Worm (Caenorhabditis elegans) whole organism, L2 larva: Measurements from ENCODE around the gene Y53F4B.62.

Experiments used
- C34F6.9 ChIP-seq: fragments of 150-350 bp; optimal IDR thresholded peaks from 2 replicates; lab custom pipeline; 2014; ENCODE audit warnings: missing biosample characterization, missing genetic modification characterization
- F13H6.1 ChIP-seq: sonication (generic microtip); optimal IDR thresholded peaks from 2 replicates; lab custom pipeline; 2016; ENCODE audit warnings: missing genetic modification characterization, missing compliant biosample characterization
- R02D3.7 ChIP-seq: fragments of 150-350 bp; optimal IDR thresholded peaks from 2 replicates; lab custom pipeline; 2014; ENCODE audit warnings: missing biosample characterization, missing genetic modification characterization
- Y55F3AM.14 ChIP-seq: fragments of 200-800 bp; sonication (Bioruptor generic); optimal IDR thresholded peaks from 2 replicates; lab custom pipeline; 2018; ENCODE audit warnings: mild to moderate bottlenecking, missing genetic modification characterization, missing compliant biosample characterization
- ZK546.5 ChIP-seq: sonication (generic microtip); optimal IDR thresholded peaks from 2 replicates; lab custom pipeline; 2017; ENCODE audit warnings: missing biosample characterization, missing genetic modification characterization
- ama-1 ChIP-seq: fragments of 150-350 bp; optimal IDR thresholded peaks from 2 replicates; lab custom pipeline; 2018; ENCODE audit warnings: inconsistent platforms
- blmp-1 ChIP-seq: sonication (generic microtip); optimal IDR thresholded peaks from 2 replicates; lab custom pipeline; 2017; ENCODE audit warnings: missing genetic modification characterization, mild to moderate bottlenecking, missing compliant biosample characterization, antibody characterized with exemption, moderate library complexity; ENCODE audit not compliant: insufficient read depth
- ceh-16 ChIP-seq: fragments of 150-350 bp; optimal IDR thresholded peaks from 2 replicates; lab custom pipeline; 2014; ENCODE audit warnings: missing biosample characterization, missing genetic modification characterization
- crh-2 ChIP-seq: sonication (generic microtip); optimal IDR thresholded peaks from 2 replicates; lab custom pipeline; 2017; ENCODE audit warnings: missing biosample characterization, missing genetic modification characterization
- dmd-4 ChIP-seq: sonication (generic microtip); optimal IDR thresholded peaks from 2 replicates; lab custom pipeline; 2017; ENCODE audit warnings: missing biosample characterization, missing genetic modification characterization
- egl-27 ChIP-seq: sonication (generic microtip); optimal IDR thresholded peaks from 3 replicates; lab custom pipeline; 2017; ENCODE audit warnings: missing biosample characterization, missing genetic modification reagents, missing genetic modification characterization
- elt-1 ChIP-seq: fragments of 150-350 bp; optimal IDR thresholded peaks from 2 replicates; lab custom pipeline; 2014; ENCODE audit warnings: missing biosample characterization, missing genetic modification characterization
- elt-3 ChIP-seq: sonication (generic microtip); optimal IDR thresholded peaks from 2 replicates; lab custom pipeline; 2017; ENCODE audit warnings: missing biosample characterization, missing genetic modification characterization
- fos-1 ChIP-seq: fragments of 150-350 bp; optimal IDR thresholded peaks from 2 replicates; lab custom pipeline; 2014; ENCODE audit warnings: missing biosample characterization, missing genetic modification characterization
- gmeb-1 ChIP-seq: fragments of 150-350 bp; optimal IDR thresholded peaks from 2 replicates; lab custom pipeline; 2014; ENCODE audit warnings: missing biosample characterization, missing genetic modification characterization
- lin-11 ChIP-seq: fragments of 150-350 bp; sonication (generic microtip); optimal IDR thresholded peaks from 2 replicates; lab custom pipeline; 2014; ENCODE audit warnings: missing biosample characterization, missing genetic modification characterization, inconsistent platforms, mixed read lengths
- lin-13 ChIP-seq: fragments of 150-350 bp; optimal IDR thresholded peaks from 2 replicates; lab custom pipeline; 2014; ENCODE audit warnings: missing biosample characterization, missing genetic modification reagents, missing genetic modification characterization
- lin-39 ChIP-seq: fragments of 150-350 bp; optimal IDR thresholded peaks from 2 replicates; lab custom pipeline; 2014; ENCODE audit warnings: missing biosample characterization, missing genetic modification reagents, missing genetic modification characterization
- lsy-2 ChIP-seq, 2 experiments: fragments of 150-350 bp in 1 of 2; sonication (generic microtip) in 1 of 2; optimal IDR thresholded peaks; 2 replicates each; lab custom pipeline; 2014 to 2017; ENCODE audit warnings: missing biosample characterization in 2 of 2, missing genetic modification characterization in 2 of 2
- mab-5 ChIP-seq: fragments of 150-350 bp; optimal IDR thresholded peaks from 2 replicates; lab custom pipeline; 2014; ENCODE audit warnings: missing biosample characterization, missing genetic modification characterization
- mdl-1 ChIP-seq, 2 experiments: fragments of 150-350 bp in 1 of 2; sonication (generic microtip) in 1 of 2; optimal IDR thresholded peaks; 2 replicates each; lab custom pipeline; 2017; ENCODE audit warnings: missing biosample characterization in 2 of 2, missing genetic modification characterization in 2 of 2
- nhr-11 ChIP-seq: fragments of 150-350 bp; optimal IDR thresholded peaks from 2 replicates; lab custom pipeline; 2014; ENCODE audit warnings: missing biosample characterization, missing genetic modification characterization
- nhr-12 ChIP-seq: fragments of 150-350 bp; optimal IDR thresholded peaks from 2 replicates; lab custom pipeline; 2014; ENCODE audit warnings: missing biosample characterization, missing genetic modification characterization
- nhr-129 ChIP-seq: fragments of 150-350 bp; optimal IDR thresholded peaks from 2 replicates; lab custom pipeline; 2014; ENCODE audit warnings: missing biosample characterization, missing genetic modification characterization
- nhr-21 ChIP-seq: fragments of 150-350 bp; optimal IDR thresholded peaks from 2 replicates; lab custom pipeline; 2014; ENCODE audit warnings: missing biosample characterization, missing genetic modification characterization
- nhr-25 ChIP-seq: fragments of 150-350 bp; sonication (generic microtip); optimal IDR thresholded peaks from 3 replicates; lab custom pipeline; 2014; ENCODE audit warnings: missing biosample characterization, missing genetic modification characterization
- nhr-6 ChIP-seq: fragments of 150-350 bp; optimal IDR thresholded peaks from 2 replicates; lab custom pipeline; 2014; ENCODE audit warnings: missing biosample characterization, missing genetic modification characterization
- nhr-77 ChIP-seq: fragments of 150-350 bp; optimal IDR thresholded peaks from 2 replicates; lab custom pipeline; 2014; ENCODE audit warnings: missing biosample characterization, missing genetic modification characterization
- sem-4 ChIP-seq: fragments of 150-350 bp; optimal IDR thresholded peaks from 2 replicates; lab custom pipeline; 2014; ENCODE audit warnings: missing biosample characterization, missing genetic modification reagents, missing genetic modification characterization
- skn-1 ChIP-seq: sonication (generic microtip); optimal IDR thresholded peaks from 2 replicates; lab custom pipeline; 2017; ENCODE audit warnings: missing biosample characterization, missing genetic modification characterization
- sma-3 ChIP-seq: sonication (generic microtip); optimal IDR thresholded peaks from 2 replicates; lab custom pipeline; 2016; ENCODE audit warnings: missing genetic modification reagents, missing genetic modification characterization, missing compliant biosample characterization
- sma-9 ChIP-seq, 2 experiments: fragments of 150-350 bp in 1 of 2; sonication (generic microtip) in 1 of 2; optimal IDR thresholded peaks; 2 replicates each; lab custom pipeline; 2014 to 2016; ENCODE audit warnings: missing genetic modification characterization in 2 of 2, mild to moderate bottlenecking in 1 of 2, missing biosample characterization in 1 of 2, missing compliant biosample characterization in 1 of 2, missing genetic modification reagents in 1 of 2, moderate library complexity in 1 of 2
- unc-39 ChIP-seq: fragments of 150-350 bp; optimal IDR thresholded peaks from 2 replicates; lab custom pipeline; 2014; ENCODE audit warnings: missing biosample characterization, missing genetic modification characterization
- unc-55 ChIP-seq: fragments of 150-350 bp; sonication (generic microtip); optimal IDR thresholded peaks from 3 replicates; lab custom pipeline; 2014; ENCODE audit warnings: missing biosample characterization, missing genetic modification reagents, missing genetic modification characterization
- zag-1 ChIP-seq: fragments of 150-350 bp; optimal IDR thresholded peaks from 2 replicates; lab custom pipeline; 2014; ENCODE audit warnings: missing biosample characterization, missing genetic modification characterization
- ztf-1 ChIP-seq: fragments of 200-800 bp; sonication (Bioruptor generic); conservative IDR thresholded peaks from 2 replicates; pipeline ENCODE4 v1.3.6; 2022; ENCODE audit warnings: missing genetic modification characterization, missing compliant biosample characterization
- ztf-11 ChIP-seq: sonication (generic microtip); optimal IDR thresholded peaks from 2 replicates; lab custom pipeline; 2017; ENCODE audit warnings: missing biosample characterization, missing genetic modification characterization
- ztf-4 ChIP-seq: fragments of 150-350 bp; optimal IDR thresholded peaks from 2 replicates; lab custom pipeline; 2014; ENCODE audit warnings: missing biosample characterization, missing genetic modification characterization

Gene Y53F4B.62

ce11 chrII:15111352-15111751 is 19.1 kb downstream of the Y53F4B.62 start:
- no peak for TF ChIP-seq unc-55 (GFP tag; lab: Kevin White, UChicago)
- peak; percentile 4 for TF ChIP-seq gmeb-1 (tag; lab: Kevin White, UChicago)
- TF ChIP-seq ztf-11, result no peak
- TF ChIP-seq fos-1 (tag; lab: Kevin White, UChicago), result peak; percentile 65
- TF ChIP-seq C34F6.9 (tag; lab: Kevin White, UChicago), result no peak
- peak; percentile 53 for TF ChIP-seq crh-2 (tag; lab: Kevin White, UChicago)
- peak; percentile 37 for TF ChIP-seq blmp-1 (tag; lab: Kevin White, UChicago)
- peak; percentile 22 for TF ChIP-seq nhr-129

DNA sequence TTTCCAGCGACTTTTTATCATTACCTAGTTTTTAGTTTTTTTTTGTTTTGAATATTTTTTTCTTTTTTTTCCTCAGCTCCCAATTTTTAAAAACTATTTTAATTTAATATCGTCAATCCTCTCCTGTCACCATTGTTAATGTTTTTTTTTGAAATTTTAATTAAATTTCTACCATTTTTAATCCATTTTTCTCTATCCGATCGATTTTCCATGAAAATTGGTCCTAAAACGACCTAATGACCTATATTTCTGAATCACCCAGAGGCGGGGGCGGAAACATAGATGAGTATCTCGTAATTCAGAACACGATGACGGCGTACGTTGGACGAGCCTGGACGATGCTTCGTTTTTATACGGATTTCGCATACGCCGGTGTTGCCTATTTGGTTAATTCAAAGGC is 20.6 kb downstream of the Y53F4B.62 start, which contains the start of gene Y53F4B.39:
Gene Y53F4B.39 (plus strand): TSS at position 301 of the 400 bp plus-strand sequence.
- TF ChIP-seq fos-1 (tag; lab: Kevin White, UChicago), result no peak
- no peak for TF ChIP-seq nhr-6 (tag; lab: Kevin White, UChicago)
- no peak for TF ChIP-seq zag-1 (tag; lab: Kevin White, UChicago)
- no peak for TF ChIP-seq ama-1 (lab: Kevin White, UChicago)
- no peak for TF ChIP-seq R02D3.7 (tag; lab: Kevin White, UChicago)
- no peak for TF ChIP-seq dmd-4 (tag; lab: Kevin White, UChicago)
- TF ChIP-seq sma-3 (GFP tag; lab: Kevin White, UChicago), result no peak
- TF ChIP-seq lin-11 (tag; lab: Kevin White, UChicago), result no peak
- no peak for TF ChIP-seq ZK546.5

- no peak for TF ChIP-seq blmp-1 (tag; lab: Kevin White, UChicago)
- no peak for TF ChIP-seq ztf-11
- no peak for TF ChIP-seq sem-4 (tag; lab: Kevin White, UChicago)
- TF ChIP-seq fos-1 (tag; lab: Kevin White, UChicago), result no peak
- TF ChIP-seq crh-2 (tag; lab: Kevin White, UChicago), result no peak
- TF ChIP-seq unc-55 (GFP tag; lab: Kevin White, UChicago), result no peak
- TF ChIP-seq nhr-6 (tag; lab: Kevin White, UChicago), result no peak
- TF ChIP-seq dmd-4 (tag; lab: Kevin White, UChicago), result no peak
- TF ChIP-seq gmeb-1 (tag; lab: Kevin White, UChicago), result no peak
- TF ChIP-seq elt-1, result no peak
- no peak for TF ChIP-seq sma-9 (GFP tag; optimal IDR thresholded peaks at IDR 0.05; lab: Kevin White, UChicago)
- TF ChIP-seq sma-9 (tag; optimal IDR thresholded peaks at IDR 0.05; lab: Kevin White, UChicago), result no peak
- TF ChIP-seq skn-1 (tag; lab: Kevin White, UChicago), result no peak
- no peak for TF ChIP-seq Y55F3AM.14
Measured at ce11 chrII:15107184-15107583, 23.2 kb downstream of the Y53F4B.62 start.

DNA sequence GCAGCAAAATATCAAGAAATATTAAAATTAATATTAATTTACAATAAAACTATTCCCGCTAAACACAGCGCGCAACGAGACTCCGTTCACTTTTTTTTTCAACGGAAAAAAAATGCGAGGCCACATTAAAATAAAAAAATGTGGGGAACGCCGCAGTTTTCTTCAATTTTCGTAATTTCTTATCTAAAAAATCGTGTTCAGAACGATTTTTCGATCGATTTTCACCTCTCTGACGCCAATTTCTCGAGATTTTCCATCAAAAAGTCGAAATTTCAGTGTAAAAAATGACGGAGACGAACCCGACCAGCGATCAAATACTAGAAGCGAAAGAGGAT is 40.5 kb downstream of the Y53F4B.62 start, which contains the start of gene Y53F4B.21:
Gene Y53F4B.21 (plus strand): TSS at position 285 of the 335 bp plus-strand sequence.
- TF ChIP-seq nhr-21 (tag; lab: Kevin White, UChicago) (no peak), nhr-12 (no peak), ama-1 (lab: Kevin White, UChicago) (no peak), blmp-1 (tag; lab: Kevin White, UChicago) (no peak), zag-1 (tag; lab: Kevin White, UChicago) (no peak), ztf-11 (no peak), lin-39 (tag; lab: Kevin White, UChicago) (no peak), nhr-25 (tag; lab: Kevin White, UChicago) (no peak), gmeb-1 (tag; lab: Kevin White, UChicago) (no peak), elt-1 (no peak), nhr-77 (tag; lab: Kevin White, UChicago) (no peak), dmd-4 (tag; lab: Kevin White, UChicago) (no peak), R02D3.7 (tag; lab: Kevin White, UChicago) (no peak), skn-1 (tag; lab: Kevin White, UChicago) (no peak), unc-39 (tag; lab: Kevin White, UChicago) (no peak), mdl-1 (tag; optimal IDR thresholded peaks at IDR 0.05; lab: Kevin White, UChicago) (no peak)

ce11 chrII:15089086-15089895 is 41.1 kb downstream of the Y53F4B.62 start:
- no peak for TF ChIP-seq mdl-1 (tag; optimal IDR thresholded peaks at IDR 0.05; lab: Kevin White, UChicago)
- peak; percentile 76 for TF ChIP-seq sma-3 (GFP tag; lab: Kevin White, UChicago)
- no peak for TF ChIP-seq ztf-1
- no peak for TF ChIP-seq lin-11 (tag; lab: Kevin White, UChicago)
- peak; percentile 53 for TF ChIP-seq lin-13 (GFP tag; lab: Kevin White, UChicago)
- peak; percentile 15 for TF ChIP-seq mab-5 (tag; lab: Kevin White, UChicago)
- peak; percentile 61 for TF ChIP-seq F13H6.1 (tag; lab: Kevin White, UChicago)
- TF ChIP-seq nhr-11, result no peak
- no peak for TF ChIP-seq elt-3 (tag; lab: Kevin White, UChicago)
- TF ChIP-seq nhr-6 (tag; lab: Kevin White, UChicago), result no peak
- no peak for TF ChIP-seq nhr-129
- no peak for TF ChIP-seq lin-39 (tag; lab: Kevin White, UChicago)
- peak; percentile 94 for TF ChIP-seq gmeb-1 (tag; lab: Kevin White, UChicago)
- no peak for TF ChIP-seq zag-1 (tag; lab: Kevin White, UChicago)
- TF ChIP-seq ztf-11, result no peak
- TF ChIP-seq C34F6.9 (tag; lab: Kevin White, UChicago), result peak; percentile 27
- no peak for TF ChIP-seq skn-1 (tag; lab: Kevin White, UChicago)
- TF ChIP-seq ceh-16 (tag; lab: Kevin White, UChicago), result no peak
- peak; percentile 62 to 78 for TF ChIP-seq lsy-2 (tag; optimal IDR thresholded peaks at IDR 0.05; lab: Kevin White, UChicago)
- TF ChIP-seq egl-27 (tag; lab: Kevin White, UChicago), result no peak
- no peak for TF ChIP-seq ztf-4 (tag; lab: Kevin White, UChicago)
- TF ChIP-seq dmd-4 (tag; lab: Kevin White, UChicago), result no peak
- TF ChIP-seq nhr-25 (tag; lab: Kevin White, UChicago), result peak; percentile 14
- no peak for TF ChIP-seq nhr-77 (tag; lab: Kevin White, UChicago)
- no peak for TF ChIP-seq sem-4 (tag; lab: Kevin White, UChicago)
